Worm (Caenorhabditis elegans): Measurements from ENCODE around the gene frpr-15.

- TF ChIP-seq dpl-1 (GFP tag; optimal IDR thresholded peaks at IDR 0.05) (no peak), Y67H2A.10 (GFP tag; conservative IDR thresholded peaks at IDR 0.05) (no peak), madf-3 (GFP tag; IDR thresholded peaks at IDR 0.05) (no peak), him-1 (tag; optimal IDR thresholded peaks at IDR 0.05) (no peak), snpc-4 (GFP tag; optimal IDR thresholded peaks at IDR 0.05) (no peak), snpc-4 (tag; optimal IDR thresholded peaks at IDR 0.05) (no peak), unc-62 (GFP tag; optimal IDR thresholded peaks at IDR 0.05) (no peak), Y95B8A.8 (GFP tag; IDR thresholded peaks at IDR 0.05) (no peak)
Observed at ce11 chrV:12660280-12660818, 19.6 kb upstream of the frpr-15 start, which contains the start of gene his-74.
